Worm (Caenorhabditis elegans) whole organism, midembryonic: ENCODE data around the gene sre-48.

Source experiments
- T22C8.4 ChIP-seq: fragments of 200-800 bp; sonication (Bioruptor generic); IDR thresholded peaks from 2 replicates; pipeline ENCODE4 v1.3.6; 2022; ENCODE audit warnings: missing genetic modification characterization, missing compliant biosample characterization
- cog-1 ChIP-seq: sonication (generic microtip); optimal IDR thresholded peaks from 2 replicates; lab custom pipeline; 2016; ENCODE audit warnings: missing genetic modification characterization, missing compliant biosample characterization
- flt-1 ChIP-seq: fragments of 200-800 bp; sonication (Bioruptor generic); IDR thresholded peaks from 2 replicates; pipeline ENCODE4 v1.3.6; 2022; ENCODE audit warnings: missing genetic modification characterization, missing compliant biosample characterization
- klf-2 ChIP-seq: fragments of 200-800 bp; sonication (Bioruptor generic); conservative IDR thresholded peaks from 2 replicates; pipeline ENCODE4 v1.3.6; 2022; ENCODE audit warnings: missing genetic modification reagents, missing genetic modification characterization, missing compliant biosample characterization
- med-1 ChIP-seq: sonication (generic microtip); optimal IDR thresholded peaks from 2 replicates; lab custom pipeline; 2017; ENCODE audit warnings: missing genetic modification characterization, mild to moderate bottlenecking, missing compliant biosample characterization, antibody characterized with exemption, missing genetic modification reagents; ENCODE audit not compliant: insufficient read depth
- ref-1 ChIP-seq: fragments of 200-800 bp; sonication (Bioruptor generic); conservative IDR thresholded peaks from 2 replicates; pipeline ENCODE4 v1.3.6; 2022; ENCODE audit warnings: missing genetic modification reagents, missing genetic modification characterization, missing compliant biosample characterization
- tab-1 ChIP-seq: fragments of 200-800 bp; sonication (Bioruptor generic); IDR thresholded peaks from 2 replicates; pipeline ENCODE4 v1.3.6; 2022; ENCODE audit warnings: missing genetic modification characterization, missing compliant biosample characterization
- ztf-23 ChIP-seq: fragments of 200-800 bp; sonication (Bioruptor generic); IDR thresholded peaks from 2 replicates; pipeline ENCODE4 v1.3.6; 2022; ENCODE audit warnings: missing genetic modification reagents, missing genetic modification characterization, missing compliant biosample characterization
- ztf-29 ChIP-seq: fragments of 200-800 bp; sonication (Bioruptor generic); IDR thresholded peaks from 2 replicates; pipeline ENCODE4 v1.3.6; 2022; ENCODE audit warnings: missing genetic modification reagents, missing genetic modification characterization, missing compliant biosample characterization

sre-48 gene

DNA sequence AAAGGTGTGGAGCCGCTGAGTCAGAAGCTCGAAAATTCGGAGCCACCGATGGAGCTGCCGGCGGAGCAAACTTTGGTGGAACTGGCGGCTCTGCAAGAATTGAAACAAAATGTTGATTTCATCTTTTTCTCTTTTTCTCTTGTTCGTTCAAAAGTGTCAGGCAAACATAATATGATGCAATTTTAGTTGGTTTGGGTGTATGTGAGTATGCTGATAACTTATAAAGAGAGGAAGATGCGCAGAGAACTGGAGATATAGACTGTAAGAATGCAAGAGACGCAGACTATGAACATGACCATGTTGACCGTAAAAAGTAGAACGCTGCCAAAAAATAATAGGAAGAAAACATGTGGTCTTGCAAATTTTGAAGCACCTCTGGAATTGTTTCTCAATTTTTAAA lies 25.6 kb downstream of the sre-48 start:
- TF ChIP-seq med-1 (GFP tag; lab: Kevin White, UChicago), result no peak
- no peak for TF ChIP-seq ztf-29 (GFP tag; lab: Robert Waterston, UW)
- no peak for TF ChIP-seq klf-2 (GFP tag; lab: Robert Waterston, UW)
- no peak for TF ChIP-seq cog-1 (tag; lab: Kevin White, UChicago)
- TF ChIP-seq tab-1 (GFP tag; lab: Robert Waterston, UW), result no peak
- TF ChIP-seq flt-1 (GFP tag; lab: Robert Waterston, UW), result no peak
- no peak for TF ChIP-seq ref-1 (GFP tag; lab: Robert Waterston, UW)
- no peak for TF ChIP-seq ztf-23 (GFP tag; lab: Robert Waterston, UW)
- TF ChIP-seq T22C8.4 (GFP tag; lab: Robert Waterston, UW), result no peak

DNA sequence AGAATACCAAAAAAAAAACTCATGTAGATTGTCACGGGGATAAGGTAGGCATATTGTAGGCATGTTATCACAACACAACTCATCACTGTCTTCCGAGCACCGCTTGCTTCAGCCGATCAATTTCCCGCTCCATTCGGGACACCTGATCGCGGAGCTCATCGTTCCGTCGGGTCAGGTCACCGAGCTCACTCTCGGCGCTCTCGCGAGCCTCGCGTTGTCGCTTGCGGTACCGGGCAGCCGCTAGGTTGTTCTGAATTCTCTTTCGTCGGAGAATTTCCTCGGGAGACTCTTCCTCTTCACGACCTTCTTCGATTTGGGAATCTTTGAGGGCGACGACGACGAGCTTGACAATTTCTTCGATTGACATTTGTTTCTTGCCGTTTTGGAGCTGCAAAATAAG lies 27.7 kb downstream of the sre-48 start:
- TF ChIP-seq T22C8.4 (GFP tag; lab: Robert Waterston, UW), result no peak
- no peak for TF ChIP-seq klf-2 (GFP tag; lab: Robert Waterston, UW)
- no peak for TF ChIP-seq ref-1 (GFP tag; lab: Robert Waterston, UW)
- no peak for TF ChIP-seq ztf-29 (GFP tag; lab: Robert Waterston, UW)
- no peak for TF ChIP-seq flt-1 (GFP tag; lab: Robert Waterston, UW)
- no peak for TF ChIP-seq tab-1 (GFP tag; lab: Robert Waterston, UW)
- no peak for TF ChIP-seq cog-1 (tag; lab: Kevin White, UChicago)
- TF ChIP-seq ztf-23 (GFP tag; lab: Robert Waterston, UW), result no peak
- TF ChIP-seq med-1 (GFP tag; lab: Kevin White, UChicago), result no peak

DNA sequence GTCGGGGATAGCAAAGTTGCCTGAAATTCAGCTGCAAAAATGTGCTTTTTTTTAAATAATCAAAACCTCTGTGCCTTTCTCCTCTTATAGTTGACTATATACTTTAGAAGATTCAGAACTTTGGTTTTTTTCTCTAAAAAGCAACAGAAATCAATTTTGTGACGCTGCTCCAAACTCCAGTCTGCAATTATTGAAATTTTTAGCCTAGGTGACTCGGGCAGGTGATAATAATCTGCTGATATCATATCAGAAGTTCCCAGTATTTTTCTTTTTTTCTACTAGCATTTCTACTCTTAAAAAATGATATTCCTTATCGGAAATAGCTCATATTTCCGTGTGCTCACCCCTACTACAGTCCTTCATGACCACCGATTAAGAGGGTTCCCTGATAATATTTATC lies 30.4 kb downstream of the sre-48 start, which contains the start of gene sre-44:
Gene sre-44 (plus strand): TSS at position 301 of the 400 bp plus-strand sequence.
- TF ChIP-seq T22C8.4 (GFP tag; lab: Robert Waterston, UW) (no peak), klf-2 (GFP tag; lab: Robert Waterston, UW) (no peak), ref-1 (GFP tag; lab: Robert Waterston, UW) (no peak), flt-1 (GFP tag; lab: Robert Waterston, UW) (no peak), cog-1 (tag; lab: Kevin White, UChicago) (no peak), tab-1 (GFP tag; lab: Robert Waterston, UW) (no peak), ztf-29 (GFP tag; lab: Robert Waterston, UW) (no peak), ztf-23 (GFP tag; lab: Robert Waterston, UW) (no peak), med-1 (GFP tag; lab: Kevin White, UChicago) (no peak)

DNA sequence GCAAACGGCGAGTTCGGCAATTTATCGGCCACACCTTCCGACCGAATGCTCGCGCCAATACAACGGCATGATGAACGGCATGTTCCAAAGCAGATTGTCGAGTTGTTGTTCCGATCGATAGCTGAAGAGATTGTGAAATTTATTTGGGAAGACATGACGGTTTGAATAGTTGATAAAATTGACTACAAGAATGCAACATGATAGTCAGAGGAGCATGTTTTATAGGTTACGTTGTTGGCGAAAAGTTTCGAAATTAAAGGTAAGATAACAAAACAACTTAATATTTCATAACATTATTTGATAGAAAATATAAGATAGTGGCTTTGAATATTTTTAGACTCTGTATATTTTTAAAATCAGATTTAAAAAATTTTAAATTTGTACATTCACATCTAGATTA lies 34.2 kb downstream of the sre-48 start:
- TF ChIP-seq flt-1 (GFP tag; lab: Robert Waterston, UW) (no peak), tab-1 (GFP tag; lab: Robert Waterston, UW) (no peak), T22C8.4 (GFP tag; lab: Robert Waterston, UW) (no peak), med-1 (GFP tag; lab: Kevin White, UChicago) (no peak), ref-1 (GFP tag; lab: Robert Waterston, UW) (no peak), ztf-29 (GFP tag; lab: Robert Waterston, UW) (no peak), klf-2 (GFP tag; lab: Robert Waterston, UW) (no peak), ztf-23 (GFP tag; lab: Robert Waterston, UW) (no peak), cog-1 (tag; lab: Kevin White, UChicago) (no peak)

DNA sequence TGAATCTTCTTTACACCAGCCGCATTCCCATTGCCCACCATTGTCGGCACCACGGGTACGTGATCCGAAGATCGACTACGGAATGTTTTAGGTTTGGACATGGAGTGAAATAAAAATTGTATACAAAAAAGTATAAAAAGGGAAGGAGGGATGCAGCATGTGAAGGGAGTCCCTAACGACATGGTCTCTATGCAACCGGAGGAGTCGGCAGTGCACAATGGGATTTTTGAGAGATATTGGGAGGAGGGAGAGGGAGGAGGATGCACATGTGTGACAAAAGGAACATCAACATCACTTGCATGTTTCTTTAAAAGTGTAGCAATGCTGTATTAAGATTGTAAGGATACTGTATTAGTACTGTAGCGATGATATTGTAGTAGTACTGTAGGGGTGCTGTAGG lies 40.2 kb downstream of the sre-48 start, which contains the start of gene W07G1.1:
Gene W07G1.1 (minus strand): TSS at position 101 of the 400 bp plus-strand sequence.
- TF ChIP-seq cog-1 (tag; lab: Kevin White, UChicago) (no peak), flt-1 (GFP tag; lab: Robert Waterston, UW) (no peak)

DNA sequence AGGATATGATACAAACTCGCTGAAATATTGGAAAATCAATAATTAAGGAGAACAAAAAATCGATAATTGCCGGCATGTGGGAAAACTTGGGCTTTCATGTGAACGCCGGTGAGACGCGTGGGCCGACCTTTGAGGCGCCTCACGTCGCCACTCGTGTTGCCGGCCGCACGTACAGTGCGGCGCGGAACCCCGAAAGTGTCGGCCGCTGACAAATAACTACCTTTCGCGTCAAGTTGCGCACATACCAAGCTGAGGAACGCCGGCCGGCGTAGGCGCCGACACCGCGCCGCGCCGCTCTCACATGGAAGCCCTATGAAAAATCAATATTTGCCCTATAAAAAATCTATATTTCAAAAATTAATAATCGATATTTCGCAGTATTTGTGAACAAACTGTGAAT lies 41.4 kb downstream of the sre-48 start:
- TF ChIP-seq cog-1 (tag; lab: Kevin White, UChicago) (no peak), ztf-29 (GFP tag; lab: Robert Waterston, UW) (no peak), T22C8.4 (GFP tag; lab: Robert Waterston, UW) (0 out of 2 replicates have a peak, but pooled peaks have one; percentile 31), ztf-23 (GFP tag; lab: Robert Waterston, UW) (no peak), flt-1 (GFP tag; lab: Robert Waterston, UW) (no peak), klf-2 (GFP tag; lab: Robert Waterston, UW) (no peak)

DNA sequence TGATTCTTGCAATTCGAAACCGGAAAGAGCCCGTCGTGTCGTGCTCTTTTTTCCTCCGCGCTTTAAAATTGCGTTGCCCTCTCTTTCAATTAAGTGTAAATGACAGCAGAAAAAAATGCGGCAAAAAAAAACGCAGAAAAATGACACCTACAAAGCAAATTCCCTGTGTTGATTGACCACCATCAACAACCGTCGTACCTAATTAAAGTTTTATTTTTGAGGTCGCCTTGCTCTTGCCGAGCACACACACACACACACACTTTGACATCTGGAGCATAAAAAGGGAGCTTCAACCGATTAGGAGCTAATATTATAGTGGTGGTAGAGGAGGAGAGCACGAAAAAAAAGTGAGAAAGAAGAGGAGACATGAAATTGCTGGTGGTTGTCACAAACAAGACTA lies 43.8 kb downstream of the sre-48 start:
- TF ChIP-seq ref-1 (GFP tag; lab: Robert Waterston, UW) (no peak), tab-1 (GFP tag; lab: Robert Waterston, UW) (no peak), flt-1 (GFP tag; lab: Robert Waterston, UW) (no peak), ztf-29 (GFP tag; lab: Robert Waterston, UW) (no peak), T22C8.4 (GFP tag; lab: Robert Waterston, UW) (no peak), ztf-23 (GFP tag; lab: Robert Waterston, UW) (no peak), klf-2 (GFP tag; lab: Robert Waterston, UW) (no peak), med-1 (GFP tag; lab: Kevin White, UChicago) (no peak), cog-1 (tag; lab: Kevin White, UChicago) (no peak)

DNA sequence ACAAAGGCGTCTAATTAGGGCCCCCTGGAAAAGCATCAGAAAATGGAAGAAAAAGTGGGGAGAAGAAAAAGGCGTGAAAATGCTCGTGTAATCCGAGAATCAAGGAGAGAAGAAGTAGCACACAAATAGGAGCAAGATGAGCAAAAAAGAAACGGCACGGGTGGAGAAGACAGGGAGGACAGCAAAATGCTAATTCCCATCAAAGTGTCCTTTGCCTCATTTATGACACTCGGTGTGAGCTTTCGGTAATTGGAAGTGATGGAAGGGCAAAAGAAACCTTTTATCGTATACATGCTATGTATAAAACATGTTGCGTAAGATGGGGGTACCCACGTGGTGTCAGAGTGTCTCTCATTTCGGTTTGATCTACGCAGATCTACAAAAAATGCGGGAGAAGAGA lies 46.1 kb downstream of the sre-48 start:
- no peak for TF ChIP-seq ztf-29 (GFP tag; lab: Robert Waterston, UW)
- no peak for TF ChIP-seq klf-2 (GFP tag; lab: Robert Waterston, UW)

DNA sequence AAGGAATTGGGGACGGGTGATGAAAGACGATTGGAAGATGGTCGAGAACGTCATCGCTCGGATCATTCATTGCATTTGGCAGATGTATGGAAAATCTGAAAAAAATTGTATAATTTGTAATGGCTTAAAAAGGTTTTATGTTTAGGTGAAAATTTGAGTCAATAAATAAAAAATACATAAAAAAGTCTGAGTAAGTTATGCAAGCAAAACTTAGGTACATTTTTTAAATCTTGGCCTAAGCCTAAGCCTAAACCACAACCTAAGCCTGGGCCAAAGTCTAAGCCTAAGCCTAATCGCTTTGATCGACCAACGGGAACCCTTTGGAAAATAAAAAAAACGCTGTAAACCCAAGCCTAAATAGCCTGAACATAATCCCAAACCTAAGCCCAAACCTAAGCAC lies 47.7 kb downstream of the sre-48 start, which contains the start of gene hot-3:
Gene hot-3 (minus strand): TSS at position 101 of the 400 bp plus-strand sequence.
- no peak for TF ChIP-seq cog-1 (tag; lab: Kevin White, UChicago)
- TF ChIP-seq ztf-23 (GFP tag; lab: Robert Waterston, UW), result no peak
- no peak for TF ChIP-seq flt-1 (GFP tag; lab: Robert Waterston, UW)
- no peak for TF ChIP-seq ref-1 (GFP tag; lab: Robert Waterston, UW)
- TF ChIP-seq ztf-29 (GFP tag; lab: Robert Waterston, UW), result no peak
- no peak for TF ChIP-seq tab-1 (GFP tag; lab: Robert Waterston, UW)
- no peak for TF ChIP-seq med-1 (GFP tag; lab: Kevin White, UChicago)
- no peak for TF ChIP-seq T22C8.4 (GFP tag; lab: Robert Waterston, UW)
- TF ChIP-seq klf-2 (GFP tag; lab: Robert Waterston, UW), result no peak
